Worm (Caenorhabditis elegans): ENCODE data around the gene C08F8.15.

- TF ChIP-seq tab-1 (GFP tag; IDR thresholded peaks at IDR 0.05) (no peak), flt-1 (GFP tag; IDR thresholded peaks at IDR 0.05) (no peak), ztf-23 (GFP tag; IDR thresholded peaks at IDR 0.05) (no peak), med-1 (GFP tag; optimal IDR thresholded peaks at IDR 0.05; ENCODE audit: insufficient read depth) (no peak), T22C8.4 (GFP tag; IDR thresholded peaks at IDR 0.05) (no peak), cog-1 (tag; optimal IDR thresholded peaks at IDR 0.05) (no peak)
These were observed 4.2 kb upstream of the C08F8.15 start, which contains the start of gene C08F8.6 for ce11 chrIV:11164831-11165230.
